Worm (Caenorhabditis elegans) whole organism, L4 larva: ENCODE results near the gene T16A9.5.
A peak's percentile ranks its signal among the peaks of the same experiment; 100 is the strongest.
"Not testable (repeated sequence)": the region's sequence is repeated elsewhere in the genome, so short reads cannot be mapped to it uniquely, and the experiment has no call there.

ENCODE experiments used
- D1046.2 ChIP-seq: fragments of 200-800 bp; sonication (Bioruptor generic); IDR thresholded peaks from 2 replicates; pipeline ENCODE4 v1.3.6; 2022; ENCODE audit warnings: missing genetic modification characterization, missing compliant biosample characterization
- F26F4.8 ChIP-seq: fragments of 200-800 bp; sonication (Bioruptor generic); conservative IDR thresholded peaks from 2 replicates; pipeline ENCODE4 v1.3.6; 2022; ENCODE audit warnings: missing genetic modification characterization, missing compliant biosample characterization
- F37D6.2 ChIP-seq: sonication (generic microtip); optimal IDR thresholded peaks from 2 replicates; lab custom pipeline; 2016; ENCODE audit warnings: mild to moderate bottlenecking, missing genetic modification characterization, missing compliant biosample characterization
- F44E2.7 ChIP-seq: fragments of 200-800 bp; sonication (Bioruptor generic); IDR thresholded peaks from 2 replicates; pipeline ENCODE4 v2.1.2; 2022; ENCODE audit warnings: missing genetic modification characterization, missing compliant biosample characterization
- T26A8.4 ChIP-seq: fragments of 200-800 bp; sonication (Bioruptor generic); IDR thresholded peaks from 2 replicates; pipeline ENCODE4 v1.3.6; 2022; ENCODE audit warnings: missing genetic modification characterization, missing compliant biosample characterization
- Y105C5A.15 ChIP-seq: fragments of 200-800 bp; sonication (Bioruptor generic); IDR thresholded peaks from 2 replicates; pipeline ENCODE4 v1.3.6; 2022; ENCODE audit warnings: missing genetic modification characterization, missing compliant biosample characterization
- Y48G9A.11 ChIP-seq: fragments of 200-800 bp; sonication (Bioruptor generic); IDR thresholded peaks from 2 replicates; pipeline ENCODE4 v1.3.6; 2022; ENCODE audit warnings: missing genetic modification reagents, missing genetic modification characterization, missing compliant biosample characterization
- arid-1 ChIP-seq: fragments of 200-800 bp; sonication (Bioruptor generic); conservative IDR thresholded peaks from 2 replicates; pipeline ENCODE4 v1.3.6; 2022; ENCODE audit warnings: missing genetic modification reagents, missing genetic modification characterization, missing compliant biosample characterization
- ceh-20 ChIP-seq: fragments of 200-800 bp; sonication (Bioruptor generic); IDR thresholded peaks from 2 replicates; pipeline ENCODE4 v1.3.6; 2022; ENCODE audit warnings: missing genetic modification reagents, missing genetic modification characterization, missing compliant biosample characterization
- ceh-44 ChIP-seq: fragments of 200-800 bp; sonication (Bioruptor generic); IDR thresholded peaks from 2 replicates; pipeline ENCODE4 v1.3.6; 2022; ENCODE audit warnings: missing genetic modification reagents, missing genetic modification characterization, missing compliant biosample characterization
- ctbp-1 ChIP-seq: fragments of 200-800 bp; sonication (Bioruptor generic); IDR thresholded peaks from 2 replicates; pipeline ENCODE4 v1.3.6; 2022; ENCODE audit warnings: missing genetic modification reagents, missing genetic modification characterization, missing compliant biosample characterization
- daf-12 ChIP-seq: fragments of 150-350 bp; optimal IDR thresholded peaks from 2 replicates; lab custom pipeline; 2014; ENCODE audit warnings: missing biosample characterization, missing genetic modification reagents, missing genetic modification characterization
- daf-16 ChIP-seq, 3 experiments: sonication (generic microtip); optimal IDR thresholded peaks; 2 replicates each; lab custom pipeline; 2016 to 2017; ENCODE audit warnings: missing genetic modification characterization in 3 of 3, missing genetic modification reagents in 3 of 3, mild to moderate bottlenecking in 2 of 3, missing compliant biosample characterization in 2 of 3, missing biosample characterization in 1 of 3, moderate library complexity in 1 of 3
- daf-8 ChIP-seq: fragments of 200-800 bp; sonication (Bioruptor generic); IDR thresholded peaks from 2 replicates; pipeline ENCODE4 v1.3.6; 2022; ENCODE audit warnings: missing genetic modification characterization, missing compliant biosample characterization
- dmd-6 ChIP-seq: fragments of 200-800 bp; sonication (Bioruptor generic); IDR thresholded peaks from 2 replicates; pipeline ENCODE4 v1.3.6; 2022; ENCODE audit warnings: missing genetic modification reagents, missing genetic modification characterization, missing compliant biosample characterization
- dmd-8 ChIP-seq: fragments of 200-800 bp; sonication (Bioruptor generic); IDR thresholded peaks from 2 replicates; pipeline ENCODE4 v1.3.6; 2022; ENCODE audit warnings: missing genetic modification characterization, missing compliant biosample characterization
- egl-43 ChIP-seq: fragments of 200-800 bp; sonication (Bioruptor generic); IDR thresholded peaks from 2 replicates; pipeline ENCODE4 v1.3.6; 2022; ENCODE audit warnings: missing genetic modification reagents, missing genetic modification characterization, missing compliant biosample characterization
- hlh-11 ChIP-seq: fragments of 200-800 bp; sonication (Bioruptor generic); optimal IDR thresholded peaks from 2 replicates; lab custom pipeline; 2018; ENCODE audit warnings: mild to moderate bottlenecking, missing genetic modification characterization, missing compliant biosample characterization
- hmg-1.1 ChIP-seq: fragments of 200-800 bp; sonication (Bioruptor generic); IDR thresholded peaks from 2 replicates; pipeline ENCODE4 v1.3.6; 2022; ENCODE audit warnings: missing genetic modification reagents, missing genetic modification characterization, missing compliant biosample characterization
- jun-1 ChIP-seq: fragments of 150-350 bp; optimal IDR thresholded peaks from 2 replicates; lab custom pipeline; 2014; ENCODE audit warnings: missing biosample characterization, missing genetic modification reagents, missing genetic modification characterization
- lim-7 ChIP-seq: fragments of 200-800 bp; sonication (Bioruptor generic); IDR thresholded peaks from 2 replicates; pipeline ENCODE4 v1.3.6; 2022; ENCODE audit warnings: missing genetic modification characterization, missing compliant biosample characterization
- lin-38 ChIP-seq: fragments of 200-800 bp; sonication (Bioruptor generic); IDR thresholded peaks from 2 replicates; pipeline ENCODE4 v1.3.6; 2022; ENCODE audit warnings: missing genetic modification reagents, missing genetic modification characterization, missing compliant biosample characterization
- lin-39 ChIP-seq: fragments of 150-350 bp; optimal IDR thresholded peaks from 2 replicates; lab custom pipeline; 2014; ENCODE audit warnings: missing biosample characterization, missing genetic modification reagents, missing genetic modification characterization
- madf-5 ChIP-seq, 2 experiments: fragments of 200-800 bp; sonication (Bioruptor generic); IDR thresholded peaks; 2 replicates each; pipeline ENCODE4 v1.3.6; 2022; ENCODE audit warnings: missing compliant biosample characterization in 2 of 2, missing genetic modification characterization in 2 of 2
- madf-9 ChIP-seq: fragments of 200-800 bp; sonication (Bioruptor generic); conservative IDR thresholded peaks from 2 replicates; pipeline ENCODE4 v1.3.6; 2022; ENCODE audit warnings: missing genetic modification reagents, missing genetic modification characterization, missing compliant biosample characterization
- mdt-29 ChIP-seq: fragments of 200-800 bp; sonication (Bioruptor generic); IDR thresholded peaks from 2 replicates; pipeline ENCODE4 v1.3.6; 2022; ENCODE audit warnings: missing genetic modification reagents, missing genetic modification characterization, missing compliant biosample characterization
- mxl-2 ChIP-seq: fragments of 200-800 bp; sonication (Bioruptor generic); conservative IDR thresholded peaks from 2 replicates; pipeline ENCODE4 v1.3.6; 2022; ENCODE audit warnings: missing genetic modification reagents, missing genetic modification characterization, missing compliant biosample characterization
- mxl-3 ChIP-seq: fragments of 200-800 bp; sonication (Bioruptor generic); optimal IDR thresholded peaks from 2 replicates; lab custom pipeline; 2018; ENCODE audit warnings: mild to moderate bottlenecking, missing genetic modification characterization, missing compliant biosample characterization
- nhr-237 ChIP-seq: sonication (generic microtip); optimal IDR thresholded peaks from 2 replicates; lab custom pipeline; 2017; ENCODE audit warnings: missing biosample characterization, missing genetic modification characterization
- nhr-28 ChIP-seq: fragments of 150-350 bp; optimal IDR thresholded peaks from 2 replicates; lab custom pipeline; 2014; ENCODE audit warnings: missing biosample characterization, missing genetic modification characterization
- nhr-41 ChIP-seq: fragments of 200-800 bp; sonication (Bioruptor generic); IDR thresholded peaks from 2 replicates; pipeline ENCODE4 v1.3.6; 2022; ENCODE audit warnings: missing genetic modification reagents, missing genetic modification characterization, missing compliant biosample characterization
- nhr-42 ChIP-seq: fragments of 200-800 bp; sonication (Bioruptor generic); IDR thresholded peaks from 2 replicates; pipeline ENCODE4 v1.3.6; 2022; ENCODE audit warnings: missing genetic modification characterization, missing compliant biosample characterization
- pha-4 ChIP-seq, 2 experiments: fragments of 150-350 bp in 1 of 2; fragments of 200-800 bp in 1 of 2; sonication (Bioruptor generic) in 1 of 2; IDR thresholded peaks in 1 of 2; optimal IDR thresholded peaks in 1 of 2; 2 replicates each; pipeline versions ENCODE4 v1.3.6 to Lab custom; 2014 to 2022; ENCODE audit warnings: missing genetic modification characterization in 2 of 2, missing genetic modification reagents in 2 of 2, missing biosample characterization in 1 of 2, missing compliant biosample characterization in 1 of 2
- php-3 ChIP-seq: fragments of 200-800 bp; sonication (Bioruptor generic); IDR thresholded peaks from 2 replicates; pipeline ENCODE4 v1.3.6; 2022; ENCODE audit warnings: missing genetic modification reagents, missing genetic modification characterization, missing compliant biosample characterization
- rbr-2 ChIP-seq: sonication (generic microtip); optimal IDR thresholded peaks from 2 replicates; lab custom pipeline; 2016; ENCODE audit warnings: missing genotype, missing genetic modification characterization, missing compliant biosample characterization
- saeg-2 ChIP-seq: fragments of 200-800 bp; sonication (Bioruptor generic); IDR thresholded peaks from 2 replicates; pipeline ENCODE4 v1.3.6; 2022; ENCODE audit warnings: missing genetic modification reagents, missing genetic modification characterization, missing compliant biosample characterization
- set-16 ChIP-seq: fragments of 200-800 bp; sonication (Bioruptor generic); IDR thresholded peaks from 2 replicates; pipeline ENCODE4 v1.3.6; 2022; ENCODE audit warnings: missing genetic modification reagents, missing genetic modification characterization, missing compliant biosample characterization
- skn-1 ChIP-seq: fragments of 150-350 bp; optimal IDR thresholded peaks from 2 replicates; lab custom pipeline; 2014; ENCODE audit warnings: missing biosample characterization, missing genetic modification characterization
- snpc-1.2 ChIP-seq: fragments of 200-800 bp; sonication (Bioruptor generic); IDR thresholded peaks from 2 replicates; pipeline ENCODE4 v1.3.6; 2022; ENCODE audit warnings: missing genetic modification reagents, missing genetic modification characterization, missing compliant biosample characterization
- spr-3 ChIP-seq: fragments of 200-800 bp; sonication (Bioruptor generic); optimal IDR thresholded peaks from 2 replicates; lab custom pipeline; 2018; ENCODE audit warnings: mild to moderate bottlenecking, missing genetic modification characterization, missing compliant biosample characterization
- tra-1 ChIP-seq: fragments of 200-800 bp; sonication (Bioruptor generic); IDR thresholded peaks from 2 replicates; pipeline ENCODE4 v1.3.6; 2022; ENCODE audit warnings: missing genetic modification reagents, missing genetic modification characterization, missing compliant biosample characterization
- vab-7 ChIP-seq: fragments of 200-800 bp; sonication (Bioruptor generic); IDR thresholded peaks from 2 replicates; pipeline ENCODE4 v1.3.6; 2022; ENCODE audit warnings: missing genetic modification reagents, missing genetic modification characterization, missing compliant biosample characterization
- zip-2 ChIP-seq: fragments of 150-350 bp; optimal IDR thresholded peaks from 2 replicates; lab custom pipeline; 2014; ENCODE audit warnings: missing biosample characterization, missing genetic modification characterization
- ztf-7 ChIP-seq: fragments of 150-350 bp; optimal IDR thresholded peaks from 2 replicates; lab custom pipeline; 2014; ENCODE audit warnings: missing biosample characterization, missing genetic modification characterization

T16A9.5 gene

ce11 chrV:14237447-14237846, 22.4 kb upstream of the T16A9.5 start:
- TF ChIP-seq madf-5 (GFP tag; IDR thresholded peaks at IDR 0.05; lab: Robert Waterston, UW) (peak; percentile 33 to 77; a peak in 2 of 4 replicates), nhr-41 (GFP tag; lab: Robert Waterston, UW) (peak; percentile 26; the same call in 1 of the 2 replicates), vab-7 (GFP tag; lab: Robert Waterston, UW) (peak; percentile 64), D1046.2 (GFP tag; lab: Robert Waterston, UW) (peak; percentile 86; the same call in 1 of the 2 replicates), tra-1 (GFP tag; lab: Robert Waterston, UW) (peak; percentile 49; the same call in 1 of the 2 replicates), lim-7 (GFP tag; lab: Robert Waterston, UW) (peak; percentile 89), pha-4 (GFP tag; IDR thresholded peaks at IDR 0.05; lab: Robert Waterston, UW) (peak; percentile 75), hmg-1.1 (GFP tag; lab: Robert Waterston, UW) (peak; percentile 24; the same call in 1 of the 2 replicates), snpc-1.2 (GFP tag; lab: Robert Waterston, UW) (peak; percentile 84), set-16 (peak; percentile 56), ceh-44 (GFP tag; lab: Robert Waterston, UW) (peak; percentile 64; the same call in 1 of the 2 replicates), dmd-8 (GFP tag; lab: Robert Waterston, UW) (peak; percentile 78), daf-8 (GFP tag; lab: Robert Waterston, UW) (0 out of 2 replicates have a peak, but pooled peaks have one; percentile 33), egl-43 (peak; percentile 93), F44E2.7 (peak; percentile 59; the same call in 1 of the 2 replicates), arid-1 (peak; percentile 72), ctbp-1 (peak; percentile 78), dmd-6 (GFP tag; lab: Robert Waterston, UW) (0 out of 2 replicates have a peak, but pooled peaks have one; percentile 35), Y105C5A.15 (0 out of 2 replicates have a peak, but pooled peaks have one; percentile 47), lin-38 (GFP tag; lab: Robert Waterston, UW) (peak; percentile 82), nhr-42 (GFP tag; lab: Robert Waterston, UW) (0 out of 2 replicates have a peak, but pooled peaks have one; percentile 65), Y48G9A.11 (GFP tag; lab: Robert Waterston, UW) (peak; percentile 81), saeg-2 (GFP tag; lab: Robert Waterston, UW) (0 out of 2 replicates have a peak, but pooled peaks have one; percentile 46), F26F4.8 (GFP tag; lab: Robert Waterston, UW) (peak; percentile 92), mxl-2 (GFP tag; lab: Robert Waterston, UW) (0 out of 2 replicates have a peak, but pooled peaks have one; percentile 40), mdt-29 (GFP tag; lab: Robert Waterston, UW) (peak; percentile 56; the same call in 1 of the 2 replicates), T26A8.4 (GFP tag; lab: Robert Waterston, UW) (peak; percentile 52; the same call in 1 of the 2 replicates), ceh-20 (GFP tag; lab: Robert Waterston, UW) (0 out of 2 replicates have a peak, but pooled peaks have one; percentile 28), madf-9 (peak; percentile 59; the same call in 1 of the 2 replicates), php-3 (GFP tag; lab: Robert Waterston, UW) (peak; percentile 53; the same call in 1 of the 2 replicates)
- TF ChIP-seq pha-4 (tag; optimal IDR thresholded peaks at IDR 0.05; lab: Kevin White, UChicago): not testable (repeated sequence)
- TF ChIP-seq, all 104 proteins: peak for 30; not testable (repeated sequence) for 74

ce11 chrV:14235942-14236341, 20.9 kb upstream of the T16A9.5 start, which contains the start of gene ent-3:
TSS of gene ent-3 (minus strand) at chrV:14236042.
- no peak for TF ChIP-seq lin-39 (tag; lab: Kevin White, UChicago)

ce11 chrV:14231656-14232055, 16.6 kb upstream of the T16A9.5 start:
- TF ChIP-seq daf-12 (tag; lab: Kevin White, UChicago) (no peak), vab-7 (GFP tag; lab: Robert Waterston, UW) (no peak), dmd-6 (GFP tag; lab: Robert Waterston, UW) (peak; percentile 20; the same call in 1 of the 2 replicates), nhr-28 (peak; percentile 8), php-3 (GFP tag; lab: Robert Waterston, UW) (no peak), mxl-3 (GFP tag; lab: Kevin White, UChicago) (peak; percentile 12), Y105C5A.15 (no peak), daf-16 (GFP tag; optimal IDR thresholded peaks at IDR 0.05; lab: Kevin White, UChicago) (peak in 1 of 2 experiments; percentile 56), daf-16 (tag; optimal IDR thresholded peaks at IDR 0.05; lab: Kevin White, UChicago) (peak; percentile 80), ceh-44 (GFP tag; lab: Robert Waterston, UW) (no peak), Y48G9A.11 (GFP tag; lab: Robert Waterston, UW) (no peak), jun-1 (no peak), hlh-11 (tag; lab: Kevin White, UChicago) (peak; percentile 10), nhr-237 (tag; lab: Kevin White, UChicago) (no peak), nhr-42 (GFP tag; lab: Robert Waterston, UW) (no peak), rbr-2 (tag; lab: Kevin White, UChicago) (no peak), zip-2 (no peak), D1046.2 (GFP tag; lab: Robert Waterston, UW) (no peak), F37D6.2 (no peak), spr-3 (GFP tag; lab: Kevin White, UChicago) (no peak), skn-1 (tag; lab: Kevin White, UChicago) (no peak), ztf-7 (tag; lab: Kevin White, UChicago) (no peak)
